Worm (Caenorhabditis elegans): ENCODE data around the gene srv-6.

Gene srv-6

DNA sequence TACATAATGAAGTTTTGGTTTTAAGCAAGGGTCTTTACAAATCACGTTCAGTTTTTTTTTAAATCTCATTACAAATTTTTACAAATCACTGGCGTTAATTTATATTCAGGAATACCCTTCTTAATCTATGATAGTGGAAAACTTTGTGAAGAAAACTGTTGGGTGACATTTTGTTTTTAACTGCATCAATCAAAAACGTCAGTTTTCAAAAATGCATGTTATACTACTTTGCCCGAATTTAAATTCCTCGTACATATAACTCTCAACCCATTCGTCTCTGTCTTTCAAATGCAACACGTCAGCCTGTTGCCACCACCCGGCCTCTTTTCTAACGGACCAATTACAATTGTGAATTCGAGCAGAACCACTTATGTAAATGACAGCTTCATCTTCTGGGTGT lies 7.9 kb upstream of the srv-6 start, which contains the start of gene hlh-13:
hlh-13 (plus strand) TSS at position 301 of the 400 bp plus-strand sequence.
- TF ChIP-seq lir-3 (tag; optimal IDR thresholded peaks at IDR 0.05; ENCODE audit: poor library complexity): no peak

DNA sequence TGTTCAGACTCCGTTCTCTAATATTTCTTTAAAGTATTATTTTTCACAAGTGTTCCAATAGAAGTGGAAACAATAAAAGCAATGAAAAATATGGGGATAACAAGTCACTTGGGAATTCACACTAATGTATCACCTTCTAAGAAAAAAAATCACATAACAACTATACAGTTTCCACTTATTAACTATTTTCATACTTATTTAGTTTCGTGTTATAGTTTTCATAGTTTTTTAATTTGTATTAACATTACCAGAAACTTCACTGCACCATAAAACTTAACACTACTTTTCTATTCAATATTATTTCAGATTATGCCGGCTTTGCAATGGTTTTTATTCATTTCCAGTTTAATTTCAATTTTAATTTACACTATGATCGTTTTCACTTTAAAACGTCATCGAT lies 4.8 kb upstream of the srv-6 start, which contains the start of gene srv-5:
srv-5 (plus strand) TSS at position 301 of the 400 bp plus-strand sequence.
- TF ChIP-seq nhr-28 (tag; optimal IDR thresholded peaks at IDR 0.05): no peak
- no peak for TF ChIP-seq efl-1 (optimal IDR thresholded peaks at IDR 0.05)
- TF ChIP-seq efl-1 (GFP tag; optimal IDR thresholded peaks at IDR 0.05 in 1 of 2): peak in 1 of 2 experiments; percentile 55
- TF ChIP-seq lin-39 (tag; optimal IDR thresholded peaks at IDR 0.05): no peak
- TF ChIP-seq nhr-11 (tag; optimal IDR thresholded peaks at IDR 0.05): no peak

DNA sequence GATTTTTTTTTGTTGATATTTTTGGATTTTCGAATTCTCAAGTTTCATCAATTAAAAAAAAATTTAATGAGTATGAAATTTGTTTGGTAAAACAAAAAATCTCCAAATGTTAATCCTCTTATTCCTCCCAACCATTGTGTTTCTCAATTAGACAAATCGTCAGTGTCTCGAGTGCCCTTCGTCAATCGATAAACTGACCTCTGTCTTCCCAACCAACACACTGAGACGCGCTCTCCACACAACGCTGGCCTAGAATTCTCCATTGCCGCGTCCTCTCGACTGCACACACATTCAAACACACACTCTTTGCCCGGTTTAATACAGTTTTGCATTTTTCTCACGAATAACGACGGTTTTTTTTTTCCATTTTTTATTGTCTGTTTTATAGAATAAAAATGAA lies 2.1 kb upstream of the srv-6 start, which contains the start of gene taf-11.1:
taf-11.1 (plus strand) TSS at position 389 of the 400 bp plus-strand sequence.
- TF ChIP-seq mab-9 (GFP tag; IDR thresholded peaks at IDR 0.05): no peak
- no peak for TF ChIP-seq Y116A8C.19 (tag; optimal IDR thresholded peaks at IDR 0.05; ENCODE audit: borderline replicate concordance)
- no peak for TF ChIP-seq fkh-8 (tag; optimal IDR thresholded peaks at IDR 0.05)
- TF ChIP-seq nhr-71 (tag; optimal IDR thresholded peaks at IDR 0.05): peak; percentile 29
- peak; percentile 26 for TF ChIP-seq mep-1 (tag; optimal IDR thresholded peaks at IDR 0.05)
- no peak for TF ChIP-seq unc-30 (tag; optimal IDR thresholded peaks at IDR 0.05)
- TF ChIP-seq snu-23 (GFP tag; optimal IDR thresholded peaks at IDR 0.05): peak; percentile 49
- no peak for TF ChIP-seq sptf-1 (tag; optimal IDR thresholded peaks at IDR 0.05)
- no peak for TF ChIP-seq swsn-7 (tag; optimal IDR thresholded peaks at IDR 0.05)
- TF ChIP-seq nhr-84 (tag; optimal IDR thresholded peaks at IDR 0.05): no peak
- no peak for TF ChIP-seq fkh-10 (GFP tag; optimal IDR thresholded peaks at IDR 0.05)
- TF ChIP-seq elt-2 (tag; optimal IDR thresholded peaks at IDR 0.05): no peak
- no peak for TF ChIP-seq aha-1 (tag; optimal IDR thresholded peaks at IDR 0.05)
- no peak for TF ChIP-seq zip-4 (GFP tag; optimal IDR thresholded peaks at IDR 0.05)
- no peak for TF ChIP-seq dsc-1 (tag; optimal IDR thresholded peaks at IDR 0.05)
- TF ChIP-seq sox-4 (tag; optimal IDR thresholded peaks at IDR 0.05): no peak
- TF ChIP-seq ces-1 (GFP tag; optimal IDR thresholded peaks at IDR 0.05): no peak
- TF ChIP-seq efl-1 (optimal IDR thresholded peaks at IDR 0.05): no peak
- peak in 1 of 2 experiments; percentile 32 for TF ChIP-seq efl-1 (GFP tag; optimal IDR thresholded peaks at IDR 0.05 in 1 of 2)
- no peak for TF ChIP-seq elt-3 (tag; optimal IDR thresholded peaks at IDR 0.05)
- peak; percentile 30 for TF ChIP-seq F16B12.6 (tag; optimal IDR thresholded peaks at IDR 0.05)
- TF ChIP-seq egl-27 (tag; optimal IDR thresholded peaks at IDR 0.05): no peak
- no peak for TF ChIP-seq hlh-17 (GFP tag; optimal IDR thresholded peaks at IDR 0.05; ENCODE audit: borderline replicate concordance)
- TF ChIP-seq snpc-4 (tag; optimal IDR thresholded peaks at IDR 0.05): no peak
- no peak for TF ChIP-seq tbx-2 (tag; optimal IDR thresholded peaks at IDR 0.05)
- peak; percentile 11 for TF ChIP-seq xbp-1 (tag; optimal IDR thresholded peaks at IDR 0.05)
- peak in 1 of 2 experiments; percentile 53 for TF ChIP-seq lin-35 (GFP tag; optimal IDR thresholded peaks at IDR 0.05)
- TF ChIP-seq lsy-2 (tag; optimal IDR thresholded peaks at IDR 0.05): peak in 1 of 2 experiments; percentile 24
- peak; percentile 2 for TF ChIP-seq nhr-20 (tag; optimal IDR thresholded peaks at IDR 0.05)
- TF ChIP-seq mef-2 (tag; optimal IDR thresholded peaks at IDR 0.05): no peak
- TF ChIP-seq nhr-76 (tag; optimal IDR thresholded peaks at IDR 0.05): no peak
- no peak for TF ChIP-seq fkh-4 (tag; optimal IDR thresholded peaks at IDR 0.05; ENCODE audit: borderline replicate concordance)
- TF ChIP-seq dpl-1 (GFP tag; optimal IDR thresholded peaks at IDR 0.05): peak in 2 of 3 experiments; percentile 16 to 34
- no peak for TF ChIP-seq lin-15B (tag; optimal IDR thresholded peaks at IDR 0.05)
- peak; percentile 67 for TF ChIP-seq lin-14 (GFP tag; optimal IDR thresholded peaks at IDR 0.05)
- peak; percentile 29 for TF ChIP-seq rnt-1 (tag; optimal IDR thresholded peaks at IDR 0.05)
- peak; percentile 68 for TF ChIP-seq nhr-85 (tag)
- TF ChIP-seq fos-1 (tag; optimal IDR thresholded peaks at IDR 0.05): no peak
- TF ChIP-seq grh-1 (GFP tag; IDR thresholded peaks at IDR 0.05): no peak
- no peak for TF ChIP-seq ceh-8 (GFP tag; optimal IDR thresholded peaks at IDR 0.05)
- TF ChIP-seq alr-1 (tag; optimal IDR thresholded peaks at IDR 0.05; ENCODE audit: borderline replicate concordance): no peak
